Fruit fly (Drosophila melanogaster) whole organism: ENCODE results near the gene CG14020.

ENCODE experiments used
- CG8478 ChIP-seq: fragments of >200 bp; optimal IDR thresholded peaks from 2 replicates; lab custom pipeline; 2018; ENCODE audit warnings: inconsistent platforms
- Dll ChIP-seq: fragments of >200 bp; optimal IDR thresholded peaks from 2 replicates; lab custom pipeline; 2017
- EcR ChIP-seq, 2 experiments: fragments of >200 bp; optimal IDR thresholded peaks; 2 replicates each; lab custom pipeline; 2017; ENCODE audit warnings: missing biosample characterization in 2 of 2, missing genetic modification characterization in 2 of 2, missing genetic modification reagents in 2 of 2
- pan ChIP-seq: fragments of >200 bp; optimal IDR thresholded peaks from 2 replicates; lab custom pipeline; 2017
- psq ChIP-seq: fragments of >200 bp; optimal IDR thresholded peaks from 2 replicates; lab custom pipeline; 2017
- usp ChIP-seq: fragments of >200 bp; optimal IDR thresholded peaks from 2 replicates; lab custom pipeline; 2017; ENCODE audit warnings: missing biosample characterization, missing genetic modification characterization, mixed read lengths

CG14020 gene

dm6 chr2L:5491220-5491619 lies 26.3 kb upstream of the CG14020 start:
- TF ChIP-seq pan, result no peak
- no peak for TF ChIP-seq psq (lab: Kevin White, UChicago)
- no peak for TF ChIP-seq usp (GFP tag; lab: Kevin White, UChicago)
- TF ChIP-seq EcR (GFP tag; optimal IDR thresholded peaks at IDR 0.05; lab: Kevin White, UChicago), result no peak
- no peak for TF ChIP-seq CG8478
- TF ChIP-seq Dll, result no peak

DNA sequence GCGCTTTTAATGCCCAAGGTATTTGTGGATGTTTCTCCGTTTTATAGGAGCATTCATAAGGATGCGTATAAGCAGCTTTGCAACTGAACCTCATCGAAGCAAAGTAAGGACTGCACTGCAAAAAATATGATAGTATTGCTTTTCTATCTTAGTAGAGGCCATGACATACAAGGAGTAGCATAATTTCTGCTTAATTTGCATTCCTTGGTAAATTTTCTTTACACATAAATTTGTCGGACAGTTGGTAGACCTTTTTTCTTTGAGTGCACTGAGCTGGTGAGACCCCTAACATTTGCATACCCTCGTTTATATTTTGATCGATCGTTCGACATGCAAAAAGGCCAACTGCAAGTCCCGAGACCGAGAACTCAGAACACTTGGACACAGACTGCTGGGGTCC lies 24.6 kb upstream of the CG14020 start:
- TF ChIP-seq CG8478 (no peak), pan (no peak), EcR (GFP tag; optimal IDR thresholded peaks at IDR 0.05; lab: Kevin White, UChicago) (no peak)

DNA sequence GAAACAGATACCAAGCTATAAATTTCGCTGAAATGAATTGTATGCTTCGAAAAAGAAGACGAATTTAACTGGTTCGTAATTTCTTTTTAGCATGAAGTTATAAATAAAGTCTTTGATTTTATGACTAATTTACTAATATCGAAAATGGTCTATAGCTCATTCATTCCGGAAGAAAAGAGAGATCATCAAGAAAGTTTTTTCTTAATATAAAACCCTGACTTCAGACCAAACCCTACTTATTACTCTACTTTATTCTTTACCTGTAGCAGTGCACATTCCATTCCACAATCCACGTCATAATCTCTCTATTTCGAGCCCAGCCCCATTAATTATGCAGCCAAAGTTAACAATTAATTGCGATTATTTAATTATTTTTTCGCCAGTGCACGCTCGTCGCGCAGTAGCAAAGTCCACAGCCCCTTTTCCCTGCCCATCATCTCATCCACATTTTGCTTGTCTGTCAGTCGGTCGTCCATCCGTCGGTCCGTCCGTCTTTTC lies 23.6 kb upstream of the CG14020 start:
- no peak for TF ChIP-seq EcR (GFP tag; optimal IDR thresholded peaks at IDR 0.05; lab: Kevin White, UChicago)
- no peak for TF ChIP-seq Dll
- TF ChIP-seq usp (GFP tag; lab: Kevin White, UChicago), result no peak
- TF ChIP-seq psq (lab: Kevin White, UChicago), result no peak
- TF ChIP-seq pan, result no peak
- no peak for TF ChIP-seq CG8478

- no peak for TF ChIP-seq pan
- TF ChIP-seq CG8478, result no peak
- no peak for TF ChIP-seq usp (GFP tag; lab: Kevin White, UChicago)
- TF ChIP-seq Dll, result no peak
- no peak for TF ChIP-seq psq (lab: Kevin White, UChicago)
- TF ChIP-seq EcR (GFP tag; optimal IDR thresholded peaks at IDR 0.05; lab: Kevin White, UChicago), result no peak
Measured at dm6 chr2L:5494808-5495356, 22.7 kb upstream of the CG14020 start.

- TF ChIP-seq CG8478 (no peak), pan (no peak), psq (lab: Kevin White, UChicago) (no peak), Dll (no peak), usp (GFP tag; lab: Kevin White, UChicago) (no peak), EcR (GFP tag; optimal IDR thresholded peaks at IDR 0.05; lab: Kevin White, UChicago) (no peak)
Measured at dm6 chr2L:5496468-5497093, 21.0 kb upstream of the CG14020 start.

DNA sequence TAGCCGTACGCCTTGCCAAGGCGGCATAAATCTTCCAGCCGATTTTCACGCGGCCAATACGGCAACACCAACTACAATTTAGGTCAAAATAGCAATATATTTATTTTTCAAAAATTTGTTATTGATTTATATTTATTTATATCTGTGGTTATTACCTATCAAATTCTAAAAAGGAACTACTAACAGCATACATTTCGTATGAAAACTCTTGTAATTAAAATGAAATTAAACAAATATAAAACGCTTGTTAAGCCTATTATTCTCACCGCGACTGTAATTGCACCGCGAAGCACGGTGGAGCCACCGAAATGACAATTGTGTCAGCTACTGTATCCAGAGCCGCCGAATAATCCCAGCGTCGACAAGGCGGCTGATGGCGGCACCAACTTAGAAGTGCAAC lies 18.1 kb upstream of the CG14020 start:
- no peak for TF ChIP-seq Dll
- TF ChIP-seq pan, result no peak
- TF ChIP-seq psq (lab: Kevin White, UChicago), result no peak
- no peak for TF ChIP-seq CG8478
- TF ChIP-seq usp (GFP tag; lab: Kevin White, UChicago), result no peak
- TF ChIP-seq EcR (GFP tag; optimal IDR thresholded peaks at IDR 0.05; lab: Kevin White, UChicago), result no peak

DNA sequence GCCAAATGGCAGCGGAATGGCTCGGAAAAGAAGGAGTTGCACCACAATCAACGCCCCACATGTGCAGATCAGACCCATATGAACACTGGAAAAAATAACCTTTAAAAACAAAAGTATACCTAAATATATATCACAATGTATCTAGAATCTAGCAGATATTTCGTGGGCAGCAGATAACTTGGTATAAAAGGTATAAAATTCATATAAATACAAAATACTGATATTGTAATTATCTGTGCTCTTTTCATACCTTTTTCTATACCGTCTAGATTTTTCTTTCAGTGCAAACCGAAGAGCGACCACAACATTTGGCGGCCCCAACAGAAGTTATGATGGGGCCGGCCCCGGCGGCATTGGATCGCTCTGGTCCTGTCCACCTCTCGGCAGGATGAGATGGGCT lies 16.2 kb upstream of the CG14020 start:
- TF ChIP-seq usp (GFP tag; lab: Kevin White, UChicago) (no peak), pan (no peak), CG8478 (no peak), psq (lab: Kevin White, UChicago) (no peak), Dll (no peak), EcR (GFP tag; optimal IDR thresholded peaks at IDR 0.05; lab: Kevin White, UChicago) (no peak)

dm6 chr2L:5502868-5503267 lies 14.7 kb upstream of the CG14020 start:
- TF ChIP-seq psq (lab: Kevin White, UChicago) (no peak), CG8478 (no peak), usp (GFP tag; lab: Kevin White, UChicago) (no peak), pan (no peak)

DNA sequence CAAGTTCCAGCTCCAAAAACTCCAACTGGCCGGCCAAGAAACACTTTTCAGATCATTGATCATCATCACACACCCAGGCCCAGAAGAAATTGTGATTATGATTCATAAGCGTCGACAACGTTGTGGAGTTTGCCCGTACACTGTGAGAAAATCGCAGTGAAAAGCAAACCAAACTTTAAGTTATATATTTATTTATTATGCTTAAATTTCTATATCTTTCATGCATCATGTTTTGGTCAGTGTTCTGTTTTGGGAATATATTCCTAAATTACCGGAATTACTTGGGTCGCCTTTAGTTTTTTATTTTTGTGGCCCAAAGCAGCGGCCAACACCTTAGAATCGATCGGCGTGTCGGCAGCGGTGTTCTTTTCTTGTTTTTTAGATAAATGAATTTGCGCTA lies 12.4 kb upstream of the CG14020 start:
- no peak for TF ChIP-seq EcR (GFP tag; optimal IDR thresholded peaks at IDR 0.05; lab: Kevin White, UChicago)
- no peak for TF ChIP-seq psq (lab: Kevin White, UChicago)
- no peak for TF ChIP-seq usp (GFP tag; lab: Kevin White, UChicago)
- no peak for TF ChIP-seq Dll
- no peak for TF ChIP-seq CG8478

DNA sequence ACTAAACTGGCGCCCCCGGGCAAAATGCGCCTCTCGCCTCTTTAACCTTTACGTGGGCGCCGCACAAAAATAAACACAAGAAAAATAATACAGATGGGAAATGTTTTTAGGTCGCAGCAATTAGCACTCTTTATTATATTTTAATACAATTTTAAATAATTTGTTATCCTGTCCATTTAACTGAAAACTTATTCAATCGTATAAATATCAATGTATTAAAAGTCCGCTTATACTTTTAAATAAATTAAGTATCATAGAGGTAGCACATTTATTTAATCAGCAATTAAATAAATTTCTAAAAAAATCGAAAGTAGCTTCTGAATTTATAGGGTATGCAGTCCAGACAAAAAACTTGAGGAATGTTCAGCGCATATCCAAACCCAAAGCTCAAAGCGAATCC lies 10.5 kb upstream of the CG14020 start:
- no peak for TF ChIP-seq Dll
- no peak for TF ChIP-seq pan
- no peak for TF ChIP-seq CG8478
- TF ChIP-seq psq (lab: Kevin White, UChicago), result no peak
- no peak for TF ChIP-seq EcR (GFP tag; optimal IDR thresholded peaks at IDR 0.05; lab: Kevin White, UChicago)
- no peak for TF ChIP-seq usp (GFP tag; lab: Kevin White, UChicago)

DNA sequence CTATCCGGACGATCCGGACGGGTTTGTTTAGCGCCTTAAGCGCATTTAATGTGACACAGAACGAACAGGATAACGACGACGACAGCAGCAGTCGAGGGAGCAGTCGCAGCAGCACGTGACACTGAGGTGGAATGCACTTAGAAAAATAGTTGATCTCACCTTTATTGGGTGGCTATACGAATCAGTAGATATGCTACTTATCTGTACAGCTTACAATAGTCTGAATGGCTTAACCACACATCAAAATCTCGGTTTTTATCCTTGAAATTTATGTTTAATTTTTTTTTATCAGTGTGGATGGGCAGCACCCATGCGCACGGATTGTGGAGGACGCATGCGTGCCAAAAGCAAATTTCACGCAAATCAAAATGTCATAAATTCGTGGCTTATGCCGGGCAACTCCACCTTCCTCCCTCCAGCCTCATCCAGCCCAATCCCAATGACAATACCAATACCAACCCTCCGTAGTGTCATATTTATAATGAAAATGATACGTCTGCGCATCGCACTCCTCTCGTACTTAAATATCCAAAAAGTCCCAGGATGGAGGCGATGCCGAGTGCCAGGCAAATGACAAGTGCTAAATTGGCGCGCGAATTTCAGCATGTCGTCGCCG lies 9.6 kb upstream of the CG14020 start:
- no peak for TF ChIP-seq EcR (GFP tag; optimal IDR thresholded peaks at IDR 0.05; lab: Kevin White, UChicago)
- no peak for TF ChIP-seq CG8478
- TF ChIP-seq usp (GFP tag; lab: Kevin White, UChicago), result no peak
- TF ChIP-seq pan, result no peak
- no peak for TF ChIP-seq psq (lab: Kevin White, UChicago)
- TF ChIP-seq Dll, result no peak

- TF ChIP-seq usp (GFP tag; lab: Kevin White, UChicago), result no peak
- no peak for TF ChIP-seq pan
- TF ChIP-seq Dll, result no peak
- TF ChIP-seq CG8478, result no peak
- no peak for TF ChIP-seq psq (lab: Kevin White, UChicago)
- no peak for TF ChIP-seq EcR (GFP tag; optimal IDR thresholded peaks at IDR 0.05; lab: Kevin White, UChicago)
Measured at dm6 chr2L:5514946-5515345, 2.6 kb upstream of the CG14020 start.

dm6 chr2L:5519846-5520384 lies 2.4 kb downstream of the CG14020 start, which contains the start of the genes CG7382 and cl:
Gene CG7382 (minus strand): TSS chr2L:5519896.
Gene cl (plus strand): TSS chr2L:5520135.
- TF ChIP-seq pan (no peak), CG8478 (no peak), EcR (GFP tag; optimal IDR thresholded peaks at IDR 0.05; lab: Kevin White, UChicago) (no peak)
